Fruit fly (Drosophila melanogaster) whole organism, embryonic: Measurements from ENCODE around the gene Takl2.

ENCODE experiments used
- Ada2b ChIP-seq: fragments of 200-800 bp; sonication (Bioruptor generic); IDR thresholded peaks from 2 replicates; pipeline ENCODE4 v1.3.6; 2022; ENCODE audit warnings: missing biosample characterization, missing genetic modification characterization
- CG11504 ChIP-seq: fragments of 200-800 bp; sonication (Bioruptor generic); optimal IDR thresholded peaks from 3 replicates; lab custom pipeline; 2019; ENCODE audit warnings: missing biosample characterization, mild to moderate bottlenecking, missing genetic modification characterization, moderate library complexity
- CG12236 ChIP-seq: fragments of 200-800 bp; sonication (Bioruptor generic); optimal IDR thresholded peaks from 2 replicates; lab custom pipeline; 2016; ENCODE audit warnings: missing biosample characterization, missing genetic modification characterization
- CG12769 ChIP-seq: fragments of 200-800 bp; sonication (Bioruptor generic); optimal IDR thresholded peaks from 2 replicates; lab custom pipeline; 2019; ENCODE audit warnings: missing biosample characterization, mild to moderate bottlenecking, missing genetic modification characterization, moderate library complexity
- CG13287 ChIP-seq: fragments of 200-800 bp; sonication (Bioruptor generic); IDR thresholded peaks from 2 replicates; pipeline ENCODE4 v1.3.6; 2022; ENCODE audit warnings: missing biosample characterization, missing genetic modification characterization; ENCODE audit not compliant: partially characterized antibody
- CG17186 ChIP-seq: fragments of 200-800 bp; sonication (Bioruptor generic); optimal IDR thresholded peaks from 3 replicates; lab custom pipeline; 2017; ENCODE audit warnings: missing biosample characterization, missing genetic modification reagents, missing genetic modification characterization
- CG17359 ChIP-seq: fragments of 200-800 bp; sonication (Bioruptor generic); optimal IDR thresholded peaks from 3 replicates; lab custom pipeline; 2018; ENCODE audit warnings: missing biosample characterization, mild to moderate bottlenecking, missing genetic modification characterization, moderate library complexity
- CG17802 ChIP-seq: fragments of 200-800 bp; sonication (Bioruptor generic); optimal IDR thresholded peaks from 2 replicates; lab custom pipeline; 2018; ENCODE audit warnings: missing biosample characterization, mild to moderate bottlenecking, missing genetic modification characterization, moderate library complexity
- CG17829 ChIP-seq: fragments of 200-800 bp; optimal IDR thresholded peaks from 2 replicates; lab custom pipeline; 2019; ENCODE audit warnings: missing biosample characterization, mild to moderate bottlenecking, missing genetic modification characterization, moderate library complexity
- CG2678 ChIP-seq: fragments of 200-800 bp; sonication (Bioruptor generic); optimal IDR thresholded peaks from 3 replicates; lab custom pipeline; 2019; ENCODE audit warnings: missing biosample characterization, mild to moderate bottlenecking, missing genetic modification characterization, moderate library complexity
- CG30020 ChIP-seq: fragments of 200-800 bp; optimal IDR thresholded peaks from 2 replicates; lab custom pipeline; 2019; ENCODE audit warnings: missing biosample characterization, mild to moderate bottlenecking, missing genetic modification characterization, moderate library complexity
- CG3995 ChIP-seq: fragments of 200-800 bp; sonication (Bioruptor generic); optimal IDR thresholded peaks from 3 replicates; lab custom pipeline; 2016; ENCODE audit warnings: missing biosample characterization, missing genetic modification characterization
- CG4360 ChIP-seq: fragments of 200-800 bp; sonication (Bioruptor generic); IDR thresholded peaks from 2 replicates; pipeline ENCODE4 v1.3.6; 2022; ENCODE audit warnings: missing biosample characterization, missing genetic modification characterization
- CG43689 ChIP-seq: fragments of 200-800 bp; sonication (Bioruptor generic); IDR thresholded peaks from 2 replicates; pipeline ENCODE4 v1.3.6; 2022; ENCODE audit warnings: missing biosample characterization, missing genetic modification characterization
- CG5245 ChIP-seq: fragments of 200-800 bp; sonication (Bioruptor generic); optimal IDR thresholded peaks from 3 replicates; lab custom pipeline; 2016; ENCODE audit warnings: missing biosample characterization, missing genetic modification characterization
- CG6175 ChIP-seq: fragments of 200-800 bp; sonication (Bioruptor generic); IDR thresholded peaks from 3 replicates; pipeline ENCODE4 v1.3.6; 2022; ENCODE audit warnings: missing biosample characterization, missing genetic modification characterization
- CG6272 ChIP-seq: fragments of 200-800 bp; sonication (Bioruptor generic); IDR thresholded peaks from 2 replicates; pipeline ENCODE4 v1.3.6; 2022; ENCODE audit warnings: missing biosample characterization, missing genetic modification characterization
- CG6689 ChIP-seq: fragments of 200-800 bp; sonication (Bioruptor generic); IDR thresholded peaks from 2 replicates; pipeline ENCODE4 v1.3.6; 2022; ENCODE audit warnings: missing biosample characterization, missing genetic modification characterization
- CG7271 ChIP-seq: fragments of 200-800 bp; sonication (Bioruptor generic); optimal IDR thresholded peaks from 2 replicates; lab custom pipeline; 2018; ENCODE audit warnings: missing biosample characterization, mild to moderate bottlenecking, missing genetic modification characterization, moderate library complexity
- CG7987 ChIP-seq: fragments of 200-800 bp; sonication (Bioruptor generic); optimal IDR thresholded peaks from 2 replicates; lab custom pipeline; 2018; ENCODE audit warnings: missing biosample characterization, mild to moderate bottlenecking, missing genetic modification characterization, moderate library complexity
- CkIIα-i1 ChIP-seq: fragments of 200-800 bp; sonication (Bioruptor generic); IDR thresholded peaks from 2 replicates; pipeline ENCODE4 v1.3.6; 2022; ENCODE audit warnings: missing biosample characterization, missing genetic modification characterization
- Deaf1 ChIP-seq: fragments of 200-800 bp; optimal IDR thresholded peaks from 3 replicates; lab custom pipeline; 2019; ENCODE audit warnings: missing biosample characterization, mild to moderate bottlenecking, missing genetic modification characterization, moderate library complexity
- Dp ChIP-seq: fragments of 200-800 bp; sonication (Bioruptor generic); optimal IDR thresholded peaks from 2 replicates; lab custom pipeline; 2018; ENCODE audit warnings: missing biosample characterization, mild to moderate bottlenecking, missing genetic modification characterization, moderate library complexity
- E2f1 ChIP-seq: fragments of 200-800 bp; sonication (Bioruptor generic); IDR thresholded peaks from 2 replicates; pipeline ENCODE4 v1.3.6; 2022; ENCODE audit warnings: missing biosample characterization, missing genetic modification characterization
- NC2α ChIP-seq: fragments of 200-800 bp; sonication (Bioruptor generic); optimal IDR thresholded peaks from 2 replicates; lab custom pipeline; 2016; ENCODE audit warnings: missing biosample characterization, missing genetic modification characterization
- Nf-YB ChIP-seq: fragments of 200-800 bp; sonication (Bioruptor generic); optimal IDR thresholded peaks from 3 replicates; lab custom pipeline; 2019; ENCODE audit warnings: missing biosample characterization, mild to moderate bottlenecking, missing genetic modification characterization, moderate library complexity
- NfI ChIP-seq: fragments of 200-800 bp; sonication (Bioruptor generic); optimal IDR thresholded peaks from 3 replicates; lab custom pipeline; 2018; ENCODE audit warnings: missing biosample characterization, mild to moderate bottlenecking, missing genetic modification characterization, moderate library complexity
- Oli ChIP-seq: fragments of 200-800 bp; sonication (Bioruptor generic); optimal IDR thresholded peaks from 2 replicates; lab custom pipeline; 2018; ENCODE audit warnings: missing biosample characterization, mild to moderate bottlenecking, missing genetic modification characterization, moderate library complexity
- Poxn ChIP-seq: fragments of 200-800 bp; sonication (Bioruptor generic); IDR thresholded peaks from 2 replicates; pipeline ENCODE4 v1.3.6; 2022; ENCODE audit warnings: missing biosample characterization, missing genetic modification characterization
- Spps ChIP-seq: fragments of 200-800 bp; sonication (Bioruptor generic); optimal IDR thresholded peaks from 2 replicates; lab custom pipeline; 2018; ENCODE audit warnings: missing biosample characterization, mild to moderate bottlenecking, missing genetic modification characterization
- Sry-δ ChIP-seq: fragments of 200-800 bp; sonication (Bioruptor generic); optimal IDR thresholded peaks from 2 replicates; lab custom pipeline; 2016; ENCODE audit warnings: missing biosample characterization, missing genetic modification characterization
- abd-A ChIP-seq: fragments of 200-800 bp; sonication (Bioruptor generic); optimal IDR thresholded peaks from 3 replicates; lab custom pipeline; 2019; ENCODE audit warnings: missing biosample characterization, mild to moderate bottlenecking, missing genetic modification characterization, moderate library complexity
- bcd ChIP-seq: fragments of 200-800 bp; sonication (Bioruptor generic); optimal IDR thresholded peaks from 2 replicates; lab custom pipeline; 2017; ENCODE audit warnings: missing biosample characterization, mild to moderate bottlenecking, missing genetic modification characterization
- bsh ChIP-seq, 2 experiments: fragments of 200-800 bp; sonication (Bioruptor generic); optimal IDR thresholded peaks; 2 replicates each; lab custom pipeline; 2017 to 2018; ENCODE audit warnings: mild to moderate bottlenecking in 2 of 2, missing biosample characterization in 2 of 2, missing genetic modification characterization in 2 of 2, moderate library complexity in 1 of 2
- crp ChIP-seq, 2 experiments: fragments of 200-800 bp; sonication (Bioruptor generic); optimal IDR thresholded peaks; 2 replicates in 1 of 2; 3 replicates in 1 of 2; lab custom pipeline; 2017; ENCODE audit warnings: missing biosample characterization in 2 of 2, missing genetic modification characterization in 2 of 2, mild to moderate bottlenecking in 1 of 2, moderate library complexity in 1 of 2
- dmrt11E ChIP-seq: fragments of 200-800 bp; sonication (Bioruptor generic); optimal IDR thresholded peaks from 3 replicates; lab custom pipeline; 2018; ENCODE audit warnings: missing biosample characterization, mild to moderate bottlenecking, missing genetic modification characterization, moderate library complexity
- exex ChIP-seq: fragments of 200-800 bp; sonication (Bioruptor generic); optimal IDR thresholded peaks from 4 replicates; lab custom pipeline; 2018; ENCODE audit warnings: missing biosample characterization, mild to moderate bottlenecking, missing genetic modification characterization, moderate library complexity
- lmd ChIP-seq: fragments of 200-800 bp; sonication (Bioruptor generic); IDR thresholded peaks from 2 replicates; pipeline ENCODE4 v1.3.6; 2022; ENCODE audit warnings: missing biosample characterization, missing genetic modification characterization
- nmo ChIP-seq: fragments of 200-800 bp; sonication (Bioruptor generic); optimal IDR thresholded peaks from 2 replicates; lab custom pipeline; 2018; ENCODE audit warnings: missing biosample characterization, mild to moderate bottlenecking, missing genetic modification characterization, moderate library complexity
- org-1 ChIP-seq: fragments of 200-800 bp; sonication (Bioruptor generic); optimal IDR thresholded peaks from 2 replicates; lab custom pipeline; 2017; ENCODE audit warnings: missing biosample characterization, missing genetic modification characterization
- otp ChIP-seq: fragments of 200-800 bp; sonication (Bioruptor generic); IDR thresholded peaks from 3 replicates; pipeline ENCODE4, ENCODE4 v1.3.6; 2022; ENCODE audit warnings: missing biosample characterization, missing genetic modification characterization
- prd ChIP-seq, 3 experiments: fragments of >200 bp in 2 of 3; fragments of 200-800 bp in 1 of 3; sonication (Bioruptor generic) in 1 of 3; optimal IDR thresholded peaks in 2 of 3; IDR thresholded peaks in 1 of 3; 2 replicates in 2 of 3; 3 replicates in 1 of 3; pipeline versions ENCODE4 v1.3.6 to Lab custom; 2017 to 2022; ENCODE audit warnings: missing biosample characterization in 1 of 3, missing genetic modification characterization in 1 of 3
- row ChIP-seq: fragments of 200-800 bp; sonication (Bioruptor generic); IDR thresholded peaks from 3 replicates; pipeline ENCODE4 v1.3.6; 2022; ENCODE audit warnings: missing biosample characterization, missing genetic modification characterization
- salm ChIP-seq: fragments of 200-800 bp; sonication (Bioruptor generic); optimal IDR thresholded peaks from 2 replicates; lab custom pipeline; 2018; ENCODE audit warnings: missing biosample characterization, mild to moderate bottlenecking, missing genetic modification characterization
- scrt ChIP-seq: fragments of 200-800 bp; sonication (Bioruptor generic); optimal IDR thresholded peaks from 2 replicates; lab custom pipeline; 2018; ENCODE audit warnings: missing biosample characterization, mild to moderate bottlenecking, missing genetic modification characterization, moderate library complexity
- seq ChIP-seq: fragments of 200-800 bp; sonication (Bioruptor generic); IDR thresholded peaks from 2 replicates; pipeline ENCODE4 v1.3.6; 2022; ENCODE audit warnings: missing biosample characterization, missing genetic modification characterization
- shn ChIP-seq: fragments of 200-800 bp; sonication (Bioruptor generic); optimal IDR thresholded peaks from 3 replicates; lab custom pipeline; 2016; ENCODE audit warnings: missing biosample characterization, missing genetic modification characterization
- tap ChIP-seq: fragments of 200-800 bp; optimal IDR thresholded peaks from 3 replicates; lab custom pipeline; 2019; ENCODE audit warnings: missing biosample characterization, mild to moderate bottlenecking, missing genetic modification characterization, moderate library complexity
- toy ChIP-seq: fragments of 200-800 bp; sonication (Bioruptor generic); IDR thresholded peaks from 2 replicates; pipeline ENCODE4 v1.3.6; 2022; ENCODE audit warnings: missing biosample characterization, missing genetic modification characterization
- z ChIP-seq: fragments of 200-800 bp; sonication (Bioruptor generic); IDR thresholded peaks from 3 replicates; pipeline ENCODE4 v1.3.6; 2022; ENCODE audit warnings: missing biosample characterization, missing genetic modification characterization

Takl2 gene

DNA sequence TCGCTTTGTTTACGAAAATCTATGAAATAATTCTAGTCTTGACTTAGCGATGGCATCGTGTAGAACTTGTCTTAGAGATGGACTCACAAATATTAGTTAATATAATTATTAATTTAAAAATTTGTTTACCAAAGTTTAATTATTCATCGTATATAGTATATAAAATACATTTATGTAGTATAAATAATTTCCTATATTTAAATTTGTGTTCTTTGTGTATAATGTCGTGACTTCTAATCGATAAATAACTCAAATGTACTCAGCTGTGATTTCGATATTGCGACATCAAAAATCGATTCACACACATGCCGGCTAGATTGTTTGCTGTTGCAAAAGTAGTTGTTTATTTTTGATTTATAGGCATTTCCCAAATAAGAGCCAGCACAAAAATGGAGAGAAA lies 43.3 kb downstream of the Takl2 start, which contains the start of the genes wfs1 and Nup133 (continued):
- TF ChIP-seq salm (peak; percentile 49), seq (GFP tag; lab: Robert Waterston, UW) (no peak), org-1 (GFP tag; lab: Kevin White, UChicago) (peak; percentile 15), CG7271 (tag; lab: Kevin White, UChicago) (peak; percentile 70), CG7987 (GFP tag; lab: Kevin White, UChicago) (peak; percentile 45), row (peak; percentile 94), CG6175 (GFP tag; lab: Robert Waterston, UW) (no peak), E2f1 (peak; percentile 65), Ada2b (peak; percentile 43; the same call in 1 of the 2 replicates), CG6689 (peak; percentile 69), CG17359 (tag; lab: Kevin White, UChicago) (peak; percentile 73), CG12236 (no peak), bcd (peak; percentile 57), CG17186 (GFP tag; lab: Kevin White, UChicago) (no peak), CG2678 (peak; percentile 88), CG11504 (no peak), CG13287 (GFP tag; lab: Robert Waterston, UW) (peak; percentile 97), CG30020 (no peak), dmrt11E (tag; lab: Kevin White, UChicago) (peak; percentile 87), Deaf1 (no peak), CG4360 (no peak), NfI (peak; percentile 63), CG17829 (tag; lab: Kevin White, UChicago) (peak; percentile 93), Sry-δ (peak; percentile 72), NC2α (GFP tag; lab: Kevin White, UChicago) (no peak), exex (tag; lab: Kevin White, UChicago) (peak; percentile 39), Dp (GFP tag; lab: Kevin White, UChicago) (peak; percentile 35), CG3995 (GFP tag; lab: Kevin White, UChicago) (peak; percentile 97), shn (no peak), CG43689 (GFP tag; lab: Robert Waterston, UW) (no peak), CG5245 (GFP tag; lab: Kevin White, UChicago) (peak; percentile 32), otp (no peak), prd (optimal IDR thresholded peaks at IDR 0.05; lab: Kevin White, UChicago) (no peak), prd (GFP tag; IDR thresholded peaks at IDR 0.05; lab: Robert Waterston, UW) (peak; percentile 80), toy (GFP tag; lab: Robert Waterston, UW) (no peak), z (no peak), Spps (peak; percentile 67), nmo (peak; percentile 91), abd-A (tag; lab: Kevin White, UChicago) (no peak), crp (GFP tag; optimal IDR thresholded peaks at IDR 0.05; lab: Kevin White, UChicago) (peak in 1 of 2 experiments; percentile 52), scrt (GFP tag; lab: Kevin White, UChicago) (no peak), CG17802 (tag; lab: Kevin White, UChicago) (peak; percentile 14), Poxn (GFP tag; lab: Robert Waterston, UW) (no peak), CkIIα-i1 (GFP tag; lab: Robert Waterston, UW) (no peak), bsh (GFP tag; optimal IDR thresholded peaks at IDR 0.05; lab: Kevin White, UChicago) (peak in 1 of 2 experiments; percentile 82), lmd (GFP tag; lab: Robert Waterston, UW) (peak; percentile 49; the same call in 1 of the 2 replicates), Oli (tag; lab: Kevin White, UChicago) (peak; percentile 66), tap (tag; lab: Kevin White, UChicago) (peak; percentile 80), CG6272 (peak; percentile 45; the same call in 1 of the 2 replicates), CG12769 (no peak), Nf-YB (peak; percentile 61)
